Fruit fly (Drosophila melanogaster) whole organism, embryonic: ENCODE measurements around the gene Actn.

ENCODE experiments used
- Atf6 ChIP-seq: fragments of 200-800 bp; sonication (Bioruptor generic); IDR thresholded peaks from 2 replicates; pipeline ENCODE4 v1.3.6; 2022; ENCODE audit warnings: missing biosample characterization, missing genetic modification characterization
- CG12236 ChIP-seq: fragments of 200-800 bp; sonication (Bioruptor generic); optimal IDR thresholded peaks from 2 replicates; lab custom pipeline; 2016; ENCODE audit warnings: missing biosample characterization, missing genetic modification characterization
- CG12299 ChIP-seq: fragments of 200-800 bp; sonication (Bioruptor generic); optimal IDR thresholded peaks from 2 replicates; lab custom pipeline; 2018; ENCODE audit warnings: missing biosample characterization, mild to moderate bottlenecking, missing genetic modification characterization
- CG12391 ChIP-seq: fragments of 200-800 bp; sonication (Bioruptor generic); optimal IDR thresholded peaks from 3 replicates; lab custom pipeline; 2018; ENCODE audit warnings: missing biosample characterization, mild to moderate bottlenecking, missing genetic modification characterization, moderate library complexity
- CG13424 ChIP-seq: fragments of 200-800 bp; sonication (Bioruptor generic); optimal IDR thresholded peaks from 2 replicates; lab custom pipeline; 2019; ENCODE audit warnings: missing biosample characterization, mild to moderate bottlenecking, missing genetic modification characterization, moderate library complexity
- CG14965 ChIP-seq: fragments of 200-800 bp; sonication (Bioruptor generic); optimal IDR thresholded peaks from 2 replicates; lab custom pipeline; 2016; ENCODE audit warnings: missing biosample characterization, missing genetic modification characterization, borderline replicate concordance
- CG1529 ChIP-seq: fragments of 200-800 bp; sonication (Bioruptor generic); optimal IDR thresholded peaks from 3 replicates; lab custom pipeline; 2018; ENCODE audit warnings: missing biosample characterization, missing genetic modification characterization
- CG17328 ChIP-seq: fragments of 200-800 bp; sonication (Bioruptor generic); IDR thresholded peaks from 2 replicates; pipeline ENCODE4 v1.3.6; 2022; ENCODE audit warnings: missing biosample characterization, missing genetic modification characterization
- CG17912 ChIP-seq: fragments of 200-800 bp; sonication (Bioruptor generic); optimal IDR thresholded peaks from 2 replicates; lab custom pipeline; 2018; ENCODE audit warnings: missing biosample characterization, mild to moderate bottlenecking, missing genetic modification characterization
- CG31224 ChIP-seq: fragments of 200-800 bp; sonication (Bioruptor generic); IDR thresholded peaks from 2 replicates; pipeline ENCODE4 v1.3.6; 2022; ENCODE audit warnings: missing biosample characterization, missing genetic modification characterization
- CG3281 ChIP-seq: fragments of 200-800 bp; sonication (Bioruptor generic); optimal IDR thresholded peaks from 3 replicates; lab custom pipeline; 2017; ENCODE audit warnings: missing biosample characterization, mild to moderate bottlenecking, missing genetic modification characterization
- CG3407 ChIP-seq: fragments of 200-800 bp; sonication (Bioruptor generic); optimal IDR thresholded peaks from 2 replicates; lab custom pipeline; 2018; ENCODE audit warnings: missing biosample characterization, mild to moderate bottlenecking, missing genetic modification characterization
- CG4328 ChIP-seq: fragments of 200-800 bp; sonication (Bioruptor generic); optimal IDR thresholded peaks from 3 replicates; lab custom pipeline; 2017; ENCODE audit warnings: missing biosample characterization, missing genetic modification reagents, missing genetic modification characterization
- CG6272 ChIP-seq: fragments of 200-800 bp; sonication (Bioruptor generic); IDR thresholded peaks from 2 replicates; pipeline ENCODE4 v1.3.6; 2022; ENCODE audit warnings: missing biosample characterization, missing genetic modification characterization
- CG7786 ChIP-seq: fragments of 200-800 bp; sonication (Bioruptor generic); optimal IDR thresholded peaks from 2 replicates; lab custom pipeline; 2016; ENCODE audit warnings: missing biosample characterization, missing genetic modification characterization
- CG7987 ChIP-seq: fragments of 200-800 bp; sonication (Bioruptor generic); optimal IDR thresholded peaks from 2 replicates; lab custom pipeline; 2018; ENCODE audit warnings: missing biosample characterization, mild to moderate bottlenecking, missing genetic modification characterization, moderate library complexity
- CG8924 ChIP-seq: fragments of 200-800 bp; optimal IDR thresholded peaks from 3 replicates; lab custom pipeline; 2019; ENCODE audit warnings: missing biosample characterization, mild to moderate bottlenecking, missing genetic modification characterization, moderate library complexity
- Dref ChIP-seq: fragments of 200-800 bp; sonication (Bioruptor generic); IDR thresholded peaks from 2 replicates; pipeline ENCODE4 v1.3.6; 2022; ENCODE audit warnings: missing biosample characterization, missing genetic modification characterization
- HmgD ChIP-seq: fragments of 200-800 bp; sonication (Bioruptor generic); optimal IDR thresholded peaks from 3 replicates; lab custom pipeline; 2016; ENCODE audit warnings: missing biosample characterization, missing genetic modification characterization
- Meics ChIP-seq: fragments of 200-800 bp; sonication (Bioruptor generic); optimal IDR thresholded peaks from 2 replicates; lab custom pipeline; 2017; ENCODE audit warnings: missing biosample characterization, mild to moderate bottlenecking, missing genetic modification characterization
- Myb ChIP-seq: fragments of 200-800 bp; sonication (Bioruptor generic); optimal IDR thresholded peaks from 2 replicates; lab custom pipeline; 2016; ENCODE audit warnings: missing biosample characterization, missing genetic modification characterization
- Nf-YB ChIP-seq: fragments of 200-800 bp; sonication (Bioruptor generic); optimal IDR thresholded peaks from 3 replicates; lab custom pipeline; 2019; ENCODE audit warnings: missing biosample characterization, mild to moderate bottlenecking, missing genetic modification characterization, moderate library complexity
- Opbp ChIP-seq: fragments of 200-800 bp; sonication (Bioruptor generic); IDR thresholded peaks from 3 replicates; pipeline ENCODE4 v1.3.6; 2022; ENCODE audit warnings: missing biosample characterization, missing genetic modification characterization; ENCODE audit not compliant: partially characterized antibody
- Taf1 ChIP-seq: fragments of 200-800 bp; sonication (Bioruptor generic); IDR thresholded peaks from 2 replicates; pipeline ENCODE4 v1.3.6; 2022; ENCODE audit warnings: missing biosample characterization, missing genetic modification characterization
- ash1 ChIP-seq: fragments of 200-800 bp; sonication (Bioruptor generic); optimal IDR thresholded peaks from 2 replicates; lab custom pipeline; 2018; ENCODE audit warnings: missing biosample characterization, mild to moderate bottlenecking, missing genetic modification characterization
- bowl ChIP-seq: fragments of 200-800 bp; sonication (Bioruptor generic); IDR thresholded peaks from 2 replicates; pipeline ENCODE4 v1.3.6; 2022; ENCODE audit warnings: missing biosample characterization, missing genetic modification characterization
- br ChIP-seq: fragments of >200 bp; optimal IDR thresholded peaks from 2 replicates; lab custom pipeline; 2017
- cwo ChIP-seq: fragments of 200-800 bp; sonication (Bioruptor generic); optimal IDR thresholded peaks from 3 replicates; lab custom pipeline; 2017; ENCODE audit warnings: missing biosample characterization, missing genetic modification characterization, mild to moderate bottlenecking, moderate library complexity, missing genetic modification reagents
- danr ChIP-seq: fragments of 200-800 bp; sonication (Bioruptor generic); IDR thresholded peaks from 2 replicates; pipeline ENCODE4 v1.3.6; 2022; ENCODE audit warnings: missing biosample characterization, missing genetic modification characterization
- ewg ChIP-seq: fragments of 200-800 bp; sonication (Bioruptor generic); optimal IDR thresholded peaks from 3 replicates; lab custom pipeline; 2017; ENCODE audit warnings: mild to moderate bottlenecking, missing biosample characterization, missing genetic modification reagents, missing genetic modification characterization
- fd96Cb ChIP-seq: fragments of 200-800 bp; sonication (Bioruptor generic); optimal IDR thresholded peaks from 2 replicates; lab custom pipeline; 2018; ENCODE audit warnings: missing biosample characterization, mild to moderate bottlenecking, missing genetic modification characterization, moderate library complexity
- gcm2 ChIP-seq: fragments of 200-800 bp; sonication (Bioruptor generic); optimal IDR thresholded peaks from 2 replicates; lab custom pipeline; 2016; ENCODE audit warnings: missing biosample characterization, missing genetic modification characterization
- gfzf ChIP-seq: fragments of 200-800 bp; sonication (Bioruptor generic); optimal IDR thresholded peaks from 2 replicates; lab custom pipeline; 2016; ENCODE audit warnings: missing biosample characterization, mild to moderate bottlenecking, missing genetic modification characterization, moderate library complexity
- gsb-n ChIP-seq: fragments of 200-800 bp; sonication (Bioruptor generic); optimal IDR thresholded peaks from 3 replicates; lab custom pipeline; 2018; ENCODE audit warnings: missing biosample characterization, mild to moderate bottlenecking, missing genetic modification characterization
- ham ChIP-seq: fragments of 200-800 bp; sonication (Bioruptor generic); IDR thresholded peaks from 2 replicates; pipeline ENCODE4 v1.3.6; 2022; ENCODE audit warnings: missing biosample characterization, missing genetic modification characterization
- hbn ChIP-seq: fragments of 200-800 bp; sonication (Bioruptor generic); IDR thresholded peaks from 2 replicates; pipeline ENCODE4 v1.3.6; 2022; ENCODE audit warnings: missing biosample characterization, missing genetic modification characterization; ENCODE audit not compliant: partially characterized antibody
- her ChIP-seq: fragments of 200-800 bp; sonication (Bioruptor generic); optimal IDR thresholded peaks from 2 replicates; lab custom pipeline; 2016; ENCODE audit warnings: missing biosample characterization, missing genetic modification characterization
- hth ChIP-seq: fragments of >200 bp; optimal IDR thresholded peaks from 2 replicates; lab custom pipeline; 2017; ENCODE audit warnings: inconsistent platforms
- jumu ChIP-seq: fragments of 200-800 bp; sonication (Bioruptor generic); optimal IDR thresholded peaks from 3 replicates; lab custom pipeline; 2016; ENCODE audit warnings: missing biosample characterization, missing genetic modification characterization
- odd ChIP-seq: fragments of 200-800 bp; sonication (Bioruptor generic); optimal IDR thresholded peaks from 2 replicates; lab custom pipeline; 2017; ENCODE audit warnings: missing biosample characterization, mild to moderate bottlenecking, missing genetic modification characterization
- otp ChIP-seq: fragments of 200-800 bp; sonication (Bioruptor generic); IDR thresholded peaks from 3 replicates; pipeline ENCODE4, ENCODE4 v1.3.6; 2022; ENCODE audit warnings: missing biosample characterization, missing genetic modification characterization
- pb ChIP-seq: fragments of 200-800 bp; sonication (Bioruptor generic); optimal IDR thresholded peaks from 3 replicates; lab custom pipeline; 2016; ENCODE audit warnings: missing biosample characterization, missing genetic modification characterization
- phol ChIP-seq: fragments of 200-800 bp; sonication (Bioruptor generic); optimal IDR thresholded peaks from 3 replicates; lab custom pipeline; 2018; ENCODE audit warnings: missing biosample characterization, mild to moderate bottlenecking, missing genetic modification characterization, moderate library complexity
- ranshi ChIP-seq: fragments of 200-800 bp; sonication (Bioruptor generic); IDR thresholded peaks from 2 replicates; pipeline ENCODE4 v1.3.6; 2022; ENCODE audit warnings: missing biosample characterization, missing genetic modification characterization
- row ChIP-seq: fragments of 200-800 bp; sonication (Bioruptor generic); IDR thresholded peaks from 3 replicates; pipeline ENCODE4 v1.3.6; 2022; ENCODE audit warnings: missing biosample characterization, missing genetic modification characterization
- sd ChIP-seq: fragments of 200-800 bp; sonication (Bioruptor generic); optimal IDR thresholded peaks from 3 replicates; lab custom pipeline; 2018; ENCODE audit warnings: missing biosample characterization, mild to moderate bottlenecking, missing genetic modification characterization, moderate library complexity
- sens ChIP-seq: fragments of 200-800 bp; sonication (Bioruptor generic); peaks from one replicate; lab custom pipeline; 2016; ENCODE audit warnings: missing biosample characterization, missing genetic modification characterization
- so ChIP-seq: fragments of 200-800 bp; sonication (Bioruptor generic); IDR thresholded peaks from 3 replicates; pipeline ENCODE4 v1.3.6; 2022; ENCODE audit warnings: missing biosample characterization, missing genetic modification characterization
- wdn ChIP-seq: fragments of 200-800 bp; sonication (Bioruptor generic); IDR thresholded peaks from 2 replicates; pipeline ENCODE4 v1.3.6; 2022; ENCODE audit warnings: missing biosample characterization, missing genetic modification characterization
- zen ChIP-seq: fragments of 200-800 bp; sonication (Bioruptor generic); optimal IDR thresholded peaks from 3 replicates; lab custom pipeline; 2018; ENCODE audit warnings: missing biosample characterization, mild to moderate bottlenecking, missing genetic modification characterization, moderate library complexity
- zf30C ChIP-seq: fragments of 200-800 bp; sonication (Bioruptor generic); optimal IDR thresholded peaks from 3 replicates; lab custom pipeline; 2018; ENCODE audit warnings: missing biosample characterization, mild to moderate bottlenecking, missing genetic modification characterization

The Actn gene

dm6 chrX:2009453-2010009 is 32.6 kb downstream of the Actn start (continued):
- TF ChIP-seq row (GFP tag; lab: Robert Waterston, UW): peak; percentile 79
- peak; percentile 86 for TF ChIP-seq ranshi (GFP tag; lab: Robert Waterston, UW)
- TF ChIP-seq CG4328 (GFP tag; lab: Kevin White, UChicago): peak; percentile 77
- peak; percentile 36 for TF ChIP-seq cwo (GFP tag; lab: Kevin White, UChicago)
- TF ChIP-seq CG3281: peak; percentile 81
- no peak for TF ChIP-seq Taf1
- TF ChIP-seq odd (GFP tag; lab: Kevin White, UChicago): peak; percentile 64
- TF ChIP-seq CG14965 (GFP tag; lab: Kevin White, UChicago): no peak
- TF ChIP-seq ash1: no peak
- peak; percentile 28; the same call in 1 of the 2 replicates for TF ChIP-seq Dref (GFP tag; lab: Robert Waterston, UW)
- peak; percentile 23; the same call in 1 of the 2 replicates for TF ChIP-seq CG6272 (GFP tag; lab: Robert Waterston, UW)
- peak; percentile 40 for TF ChIP-seq Myb (GFP tag; lab: Kevin White, UChicago)
- TF ChIP-seq pb (GFP tag; lab: Kevin White, UChicago): no peak
- peak; percentile 9 for TF ChIP-seq CG12236 (GFP tag; lab: Kevin White, UChicago)
- TF ChIP-seq CG12391 (tag; lab: Kevin White, UChicago): peak; percentile 83
- peak; percentile 72 for TF ChIP-seq zf30C (GFP tag; lab: Kevin White, UChicago)
- TF ChIP-seq otp (GFP tag; lab: Robert Waterston, UW): peak; percentile 23; the same call in 1 of the 3 replicates
- peak; percentile 44 for TF ChIP-seq ewg
- TF ChIP-seq bowl (GFP tag; lab: Robert Waterston, UW): no peak
- no peak for TF ChIP-seq Opbp (GFP tag; lab: Robert Waterston, UW)
- peak; percentile 93 for TF ChIP-seq sens (GFP tag; lab: Kevin White, UChicago)
- TF ChIP-seq Atf6 (GFP tag; lab: Robert Waterston, UW): peak; percentile 41
- peak; percentile 65; the same call in 1 of the 3 replicates for TF ChIP-seq so
- peak; percentile 74 for TF ChIP-seq CG8924 (tag; lab: Kevin White, UChicago)
- TF ChIP-seq danr: peak; percentile 49; the same call in 1 of the 2 replicates
- peak; percentile 79 for TF ChIP-seq CG13424 (tag; lab: Kevin White, UChicago)
- peak; percentile 55 for TF ChIP-seq Nf-YB (GFP tag; lab: Kevin White, UChicago)
- no peak for TF ChIP-seq hbn (GFP tag; lab: Robert Waterston, UW)
- TF ChIP-seq CG31224 (GFP tag; lab: Robert Waterston, UW): peak; percentile 16; the same call in 1 of the 2 replicates
- peak; percentile 78 for TF ChIP-seq fd96Cb (tag; lab: Kevin White, UChicago)
- peak; percentile 57 for TF ChIP-seq gsb-n
- TF ChIP-seq hth: no peak
- TF ChIP-seq CG3407 (GFP tag; lab: Kevin White, UChicago): peak; percentile 13
- no peak for TF ChIP-seq br (lab: Kevin White, UChicago)
- TF ChIP-seq gcm2 (GFP tag; lab: Kevin White, UChicago): peak; percentile 43
- TF ChIP-seq wdn (GFP tag; lab: Robert Waterston, UW): peak; percentile 52; the same call in 1 of the 2 replicates
- no peak for TF ChIP-seq CG12299 (tag; lab: Kevin White, UChicago)
- TF ChIP-seq CG1529: peak; percentile 49
- peak; percentile 84 for TF ChIP-seq Meics
- TF ChIP-seq CG17912: no peak
- TF ChIP-seq zen (tag; lab: Kevin White, UChicago): peak; percentile 59
- TF ChIP-seq HmgD (GFP tag; lab: Kevin White, UChicago): no peak
- no peak for TF ChIP-seq CG7987 (GFP tag; lab: Kevin White, UChicago)
- no peak for TF ChIP-seq ham (GFP tag; lab: Robert Waterston, UW)
- TF ChIP-seq CG17328 (GFP tag; lab: Robert Waterston, UW): peak; percentile 36; the same call in 1 of the 2 replicates
- TF ChIP-seq jumu: peak; percentile 70
- peak; percentile 77 for TF ChIP-seq CG7786 (GFP tag; lab: Kevin White, UChicago)
- TF ChIP-seq phol (tag; lab: Kevin White, UChicago): peak; percentile 47
- no peak for TF ChIP-seq sd (tag; lab: Kevin White, UChicago)
- TF ChIP-seq gfzf (GFP tag; lab: Kevin White, UChicago): peak; percentile 57
- TF ChIP-seq her (GFP tag; lab: Kevin White, UChicago): peak; percentile 58
